Worm (Caenorhabditis elegans): Measurements from ENCODE around the gene asna-1.

asna-1 gene

ce11 chrIII:8873990-8874668 is 20.8 kb upstream of the asna-1 start (continued):
- peak; percentile 57 for TF ChIP-seq sea-2 (GFP tag; optimal IDR thresholded peaks at IDR 0.05)

DNA sequence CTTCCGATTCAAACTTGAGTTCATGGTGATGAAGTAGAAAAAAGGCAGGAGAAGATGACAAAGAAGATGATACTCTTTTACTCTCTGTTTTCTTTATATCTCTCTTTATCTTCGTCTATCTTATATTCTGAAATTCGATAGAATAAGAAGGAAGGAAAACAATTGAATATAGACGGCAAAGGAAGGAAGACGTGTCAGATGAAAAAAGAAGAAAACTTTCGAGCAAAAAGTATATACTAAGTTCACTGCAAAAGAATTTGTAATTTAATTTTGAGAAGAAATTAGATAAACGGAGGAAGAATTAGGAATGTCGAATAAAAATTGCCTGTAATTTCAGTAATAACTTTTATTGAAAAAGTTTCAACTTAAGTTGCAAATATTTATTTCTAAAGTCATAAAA is 17.9 kb upstream of the asna-1 start, which contains the start of gene K01F9.2:
K01F9.2 (minus strand) TSS at position 127 of the 400 bp plus-strand sequence.
- TF ChIP-seq ceh-16 (tag; optimal IDR thresholded peaks at IDR 0.05): no peak
- no peak for TF ChIP-seq nhr-28 (tag; optimal IDR thresholded peaks at IDR 0.05)
- TF ChIP-seq fos-1 (tag; optimal IDR thresholded peaks at IDR 0.05): no peak
- TF ChIP-seq fkh-10 (GFP tag; optimal IDR thresholded peaks at IDR 0.05): peak; percentile 96

DNA sequence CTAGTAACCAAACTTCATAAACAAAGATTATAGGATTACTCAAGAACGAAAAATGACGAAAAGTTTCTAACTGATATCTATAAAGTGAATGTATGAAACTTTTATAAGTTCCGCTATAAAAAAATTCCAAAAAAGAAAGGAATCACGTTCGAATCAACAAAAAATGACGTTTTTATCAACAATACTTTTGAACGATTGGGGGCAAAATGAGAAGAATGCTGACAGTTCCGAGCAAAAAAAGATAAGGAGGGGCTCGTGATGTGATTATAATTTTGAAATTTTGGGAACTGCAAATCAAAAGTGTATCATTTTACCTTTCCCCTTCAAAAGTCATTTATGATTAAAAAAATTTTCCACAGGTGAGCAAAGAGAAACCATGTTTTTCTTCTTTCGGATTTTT is 15.9 kb upstream of the asna-1 start:
- TF ChIP-seq aly-2 (tag; optimal IDR thresholded peaks at IDR 0.05): no peak
- peak; percentile 93 for TF ChIP-seq elt-2 (tag; optimal IDR thresholded peaks at IDR 0.05)
- no peak for TF ChIP-seq lin-15B (tag; optimal IDR thresholded peaks at IDR 0.05)
- peak; percentile 52 for TF ChIP-seq pha-4 (tag; optimal IDR thresholded peaks at IDR 0.05)
- peak; percentile 70 for TF ChIP-seq pqm-1 (tag; optimal IDR thresholded peaks at IDR 0.05)
- TF ChIP-seq nhr-43 (tag; optimal IDR thresholded peaks at IDR 0.05; ENCODE audit: poor library complexity, severe bottlenecking): no peak
- peak; percentile 23 for TF ChIP-seq jun-1 (tag; optimal IDR thresholded peaks at IDR 0.05)

DNA sequence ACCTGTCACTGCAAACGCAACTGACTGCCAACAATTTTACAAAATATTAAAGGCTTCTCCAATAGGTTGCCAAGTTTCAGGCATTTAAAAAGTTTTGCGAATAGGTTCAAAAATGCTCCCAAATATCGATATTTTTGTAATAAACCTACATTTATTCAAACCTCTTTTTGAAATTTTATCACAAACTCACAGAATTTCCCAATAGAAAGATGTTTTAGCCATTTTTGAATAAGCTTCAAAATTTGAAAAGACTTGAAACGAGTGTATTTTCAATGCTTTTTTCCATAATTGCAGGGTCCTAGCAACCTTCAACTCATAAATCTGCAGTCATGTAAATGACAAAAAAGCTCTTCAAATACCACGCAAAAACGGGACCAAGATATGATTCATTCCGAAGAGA is 12.5 kb upstream of the asna-1 start:
- TF ChIP-seq fkh-2 (tag; optimal IDR thresholded peaks at IDR 0.05): no peak
- TF ChIP-seq nhr-28 (tag; optimal IDR thresholded peaks at IDR 0.05): no peak
- no peak for TF ChIP-seq nhr-77 (tag; optimal IDR thresholded peaks at IDR 0.05)
- no peak for TF ChIP-seq nhr-67 (tag; optimal IDR thresholded peaks at IDR 0.05)
- no peak for TF ChIP-seq mml-1 (tag; optimal IDR thresholded peaks at IDR 0.05)
- TF ChIP-seq jun-1 (tag; optimal IDR thresholded peaks at IDR 0.05): no peak
- no peak for TF ChIP-seq aly-2 (tag; optimal IDR thresholded peaks at IDR 0.05)
- no peak for TF ChIP-seq nhr-43 (tag; optimal IDR thresholded peaks at IDR 0.05; ENCODE audit: poor library complexity, severe bottlenecking)
- TF ChIP-seq mdl-1 (tag; optimal IDR thresholded peaks at IDR 0.05): no peak
- TF ChIP-seq egl-5 (tag; optimal IDR thresholded peaks at IDR 0.05): no peak
- TF ChIP-seq tbx-2 (tag; optimal IDR thresholded peaks at IDR 0.05): no peak
- TF ChIP-seq fos-1 (tag; optimal IDR thresholded peaks at IDR 0.05): no peak
- TF ChIP-seq ceh-82 (tag; optimal IDR thresholded peaks at IDR 0.05): no peak
- no peak for TF ChIP-seq pqm-1 (tag; optimal IDR thresholded peaks at IDR 0.05)
- TF ChIP-seq unc-62 (GFP tag; optimal IDR thresholded peaks at IDR 0.05): no peak
- no peak for TF ChIP-seq elt-2 (tag; optimal IDR thresholded peaks at IDR 0.05)
- no peak for TF ChIP-seq eor-1 (tag; optimal IDR thresholded peaks at IDR 0.05)

DNA sequence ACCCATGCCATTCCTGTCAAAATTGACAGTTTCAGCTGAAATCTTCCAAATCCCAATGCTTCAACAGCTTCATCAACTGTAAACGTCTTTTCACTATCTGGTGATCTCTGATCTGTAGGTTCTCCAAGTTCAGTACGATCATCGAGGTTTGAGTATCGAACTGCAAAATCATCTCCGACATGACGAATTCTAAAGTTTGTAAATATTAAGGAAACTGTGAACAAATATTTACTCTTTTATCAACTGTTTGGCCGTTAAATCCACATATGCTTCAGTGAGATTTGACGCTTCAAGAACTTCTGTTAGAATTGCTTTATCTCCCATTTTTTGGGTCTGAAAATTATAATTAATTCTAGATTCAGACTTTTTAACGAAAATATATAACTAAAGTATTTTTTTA is 9.7 kb upstream of the asna-1 start, which contains the start of gene svop-1:
svop-1 (minus strand) TSS at position 339 of the 400 bp plus-strand sequence.
- peak; percentile 51 for TF ChIP-seq pha-4 (tag; optimal IDR thresholded peaks at IDR 0.05)
- no peak for TF ChIP-seq nhr-77 (tag; optimal IDR thresholded peaks at IDR 0.05)

DNA sequence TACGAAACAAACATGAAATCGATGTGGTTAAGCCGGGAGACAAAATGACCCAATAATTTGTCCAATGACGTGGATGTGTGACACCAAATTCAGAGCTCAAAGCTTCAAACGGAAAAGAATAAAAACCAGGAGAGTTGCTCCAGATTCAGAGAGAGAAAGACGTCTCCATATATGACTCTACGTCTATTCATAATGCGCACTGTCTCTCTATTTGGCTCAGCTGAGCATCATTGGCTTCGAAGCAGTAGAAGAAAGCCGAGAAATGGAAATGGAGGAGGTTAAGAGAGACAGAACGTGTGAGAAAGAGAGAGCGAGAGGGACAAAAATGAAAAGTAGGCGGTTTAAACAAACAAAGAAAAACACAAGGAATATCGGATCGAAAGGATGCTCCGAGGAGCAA is 8.6 kb upstream of the asna-1 start:
- TF ChIP-seq elt-3 (tag; optimal IDR thresholded peaks at IDR 0.05): no peak
- peak; percentile 24 for TF ChIP-seq hmg-11 (tag; optimal IDR thresholded peaks at IDR 0.05)
- TF ChIP-seq elt-2 (tag; optimal IDR thresholded peaks at IDR 0.05): no peak
- TF ChIP-seq ceh-28 (tag; optimal IDR thresholded peaks at IDR 0.05): no peak
- TF ChIP-seq nfya-1 (tag; optimal IDR thresholded peaks at IDR 0.05; ENCODE audit: insufficient read depth): peak; percentile 45
- no peak for TF ChIP-seq nhr-25 (tag; optimal IDR thresholded peaks at IDR 0.05)
- TF ChIP-seq tbx-2 (tag; optimal IDR thresholded peaks at IDR 0.05): no peak
- TF ChIP-seq ztf-11 (tag; optimal IDR thresholded peaks at IDR 0.05): no peak
- no peak for TF ChIP-seq egl-27 (tag; optimal IDR thresholded peaks at IDR 0.05)
- peak; percentile 36 for TF ChIP-seq pha-4 (tag; optimal IDR thresholded peaks at IDR 0.05)
- peak; percentile 78 for TF ChIP-seq lin-39 (tag; optimal IDR thresholded peaks at IDR 0.05)
